Worm (Caenorhabditis elegans): ENCODE data around the gene K12H6.2.

- TF ChIP-seq W03F9.2 (tag; optimal IDR thresholded peaks at IDR 0.05) (no peak), dao-5 (tag; optimal IDR thresholded peaks at IDR 0.05) (no peak), him-1 (tag; optimal IDR thresholded peaks at IDR 0.05) (no peak)
Observed at ce11 chrII:2804245-2804644, 11.1 kb downstream of the K12H6.2 start.
